Fruit fly (Drosophila melanogaster) Kc167 (cell line): ENCODE data around the gene CG15209.

Experiments
- Myc ChIP-seq: fragments of >200 bp; optimal IDR thresholded peaks from 2 replicates; lab custom pipeline; 2017; ENCODE audit warnings: missing external identifiers
- Sin3A ChIP-seq: fragments of >200 bp; optimal IDR thresholded peaks from 2 replicates; lab custom pipeline; 2018; ENCODE audit warnings: missing external identifiers
- h ChIP-seq: fragments of >200 bp; optimal IDR thresholded peaks from 3 replicates; lab custom pipeline; 2018; ENCODE audit warnings: missing external identifiers
- psq ChIP-seq: fragments of >200 bp; optimal IDR thresholded peaks from 2 replicates; lab custom pipeline; 2017; ENCODE audit warnings: missing external identifiers

- TF ChIP-seq Myc = no peak
- no peak for TF ChIP-seq psq (lab: Kevin White, UChicago)
- TF ChIP-seq Sin3A (lab: Kevin White, UChicago) = no peak
- no peak for TF ChIP-seq h
Observed at dm6 chrX:10825349-10826129, 16.5 kb upstream of the CG15209 start.
